Fruit fly (Drosophila melanogaster) whole organism: ENCODE measurements around the gene dachs.

Experiments used
- Dll ChIP-seq: fragments of >200 bp; optimal IDR thresholded peaks from 2 replicates; lab custom pipeline; 2017
- EcR ChIP-seq, 2 experiments: fragments of >200 bp; optimal IDR thresholded peaks; 2 replicates each; lab custom pipeline; 2017; ENCODE audit warnings: missing biosample characterization in 2 of 2, missing genetic modification characterization in 2 of 2, missing genetic modification reagents in 2 of 2
- pan ChIP-seq: fragments of >200 bp; optimal IDR thresholded peaks from 2 replicates; lab custom pipeline; 2017
- psq ChIP-seq: fragments of >200 bp; optimal IDR thresholded peaks from 2 replicates; lab custom pipeline; 2017
- usp ChIP-seq: fragments of >200 bp; optimal IDR thresholded peaks from 2 replicates; lab custom pipeline; 2017; ENCODE audit warnings: missing biosample characterization, missing genetic modification characterization, mixed read lengths

DNA sequence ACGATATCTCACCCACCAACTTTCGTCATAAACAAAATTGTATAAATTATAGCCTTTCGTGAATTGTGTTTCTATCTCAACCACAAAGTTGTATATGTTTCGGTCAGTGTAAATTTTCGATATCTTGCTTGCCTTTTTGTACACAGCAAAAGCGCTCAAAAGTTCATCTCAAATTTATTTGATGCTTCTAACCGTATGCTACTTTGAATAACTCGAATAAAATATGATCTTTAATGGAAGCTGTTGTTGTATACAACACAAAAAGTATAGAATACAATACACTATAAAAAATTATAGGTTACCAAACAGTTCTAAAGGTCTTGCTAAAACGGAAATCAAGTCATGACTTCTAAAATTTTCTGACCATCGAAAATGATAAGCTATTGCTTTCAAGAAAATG, 58.4 kb downstream of the dachs start:
- no peak for TF ChIP-seq psq
- TF ChIP-seq usp (GFP tag; lab: Kevin White, UChicago) = no peak
- no peak for TF ChIP-seq EcR (GFP tag; optimal IDR thresholded peaks at IDR 0.05; lab: Kevin White, UChicago)
- TF ChIP-seq Dll (lab: Kevin White, UChicago) = no peak
- no peak for TF ChIP-seq pan (lab: Kevin White, UChicago)
